Worm (Caenorhabditis elegans): ENCODE measurements around the gene R08D7.4.

R08D7.4 gene

ce11 chrIII:9017181-9017651, 45.5 kb downstream of the R08D7.4 start, which contains the start of gene F59B2.12:
Gene F59B2.12 (plus strand): TSS chrIII:9017601.
- TF ChIP-seq Y55F3AM.14 (GFP tag; optimal IDR thresholded peaks at IDR 0.05), result no peak
- TF ChIP-seq F13H6.1 (tag; optimal IDR thresholded peaks at IDR 0.05), result no peak
- TF ChIP-seq lsy-2 (tag; optimal IDR thresholded peaks at IDR 0.05), result no peak
- TF ChIP-seq ZK546.5 (tag; optimal IDR thresholded peaks at IDR 0.05), result no peak
- TF ChIP-seq nhr-237 (tag; optimal IDR thresholded peaks at IDR 0.05), result no peak
- TF ChIP-seq C34F6.9 (tag; optimal IDR thresholded peaks at IDR 0.05), result no peak
- TF ChIP-seq dmd-4 (tag; optimal IDR thresholded peaks at IDR 0.05), result no peak
- no peak for TF ChIP-seq sma-9 (GFP tag; optimal IDR thresholded peaks at IDR 0.05)
- no peak for TF ChIP-seq sma-9 (tag; optimal IDR thresholded peaks at IDR 0.05)
- no peak for TF ChIP-seq sem-4 (tag; optimal IDR thresholded peaks at IDR 0.05)
- no peak for TF ChIP-seq nhr-25 (tag; optimal IDR thresholded peaks at IDR 0.05)
- no peak for TF ChIP-seq egl-27 (tag; optimal IDR thresholded peaks at IDR 0.05)
- no peak for TF ChIP-seq ztf-11 (tag; optimal IDR thresholded peaks at IDR 0.05)
- TF ChIP-seq ama-1 (optimal IDR thresholded peaks at IDR 0.05), result no peak
- TF ChIP-seq unc-39 (tag; optimal IDR thresholded peaks at IDR 0.05), result no peak
- TF ChIP-seq gmeb-1 (tag; optimal IDR thresholded peaks at IDR 0.05), result no peak

ce11 chrIII:9022535-9022934, 50.8 kb downstream of the R08D7.4 start, which contains the start of gene F59B2.14:
Gene F59B2.14 (minus strand): TSS chrIII:9022635.
- TF ChIP-seq F13H6.1 (tag; optimal IDR thresholded peaks at IDR 0.05), result no peak
- no peak for TF ChIP-seq peb-1 (tag; optimal IDR thresholded peaks at IDR 0.05)
- no peak for TF ChIP-seq sma-9 (GFP tag; optimal IDR thresholded peaks at IDR 0.05)
- no peak for TF ChIP-seq sma-9 (tag; optimal IDR thresholded peaks at IDR 0.05)
- no peak for TF ChIP-seq mdl-1 (tag; optimal IDR thresholded peaks at IDR 0.05)
- no peak for TF ChIP-seq nhr-11 (tag; optimal IDR thresholded peaks at IDR 0.05)
- no peak for TF ChIP-seq R02D3.7 (tag; optimal IDR thresholded peaks at IDR 0.05)
- no peak for TF ChIP-seq nhr-21 (tag; optimal IDR thresholded peaks at IDR 0.05)
- TF ChIP-seq lsy-2 (tag; optimal IDR thresholded peaks at IDR 0.05), result no peak
- TF ChIP-seq elt-3 (tag; optimal IDR thresholded peaks at IDR 0.05), result no peak
- TF ChIP-seq nhr-77 (tag; optimal IDR thresholded peaks at IDR 0.05), result no peak
